Worm (Caenorhabditis elegans) whole organism, L1 larva: ENCODE measurements around the gene mrpl-50.

Experiments used
- ces-1 ChIP-seq: fragments of 150-350 bp; optimal IDR thresholded peaks from 2 replicates; lab custom pipeline; 2014; ENCODE audit warnings: missing biosample characterization, missing genetic modification reagents, missing genetic modification characterization
- elt-2 ChIP-seq: sonication (generic microtip); optimal IDR thresholded peaks from 2 replicates; lab custom pipeline; 2016; ENCODE audit warnings: missing genetic modification characterization, mild to moderate bottlenecking, inconsistent platforms, missing compliant biosample characterization, missing genetic modification reagents

- TF ChIP-seq ces-1 (GFP tag; lab: Kevin White, UChicago) (no peak), elt-2 (tag; lab: Kevin White, UChicago) (no peak)
These were observed 8.2 kb upstream of the mrpl-50 start for ce11 chrII:8921456-8921855.
